Fruit fly (Drosophila melanogaster): Measurements from ENCODE around the gene CG6761.

Gene CG6761

dm6 chr3L:9703495-9703894 is at the start of gene CG6761:
Gene CG6761 (minus strand): TSS chr3L:9703595.
- TF ChIP-seq Pif1B (GFP tag; optimal IDR thresholded peaks at IDR 0.05): no peak
- TF ChIP-seq EcR (GFP tag; optimal IDR thresholded peaks at IDR 0.05): no peak

dm6 chr3L:9751625-9752024 is 48.2 kb upstream of the CG6761 start:
- TF ChIP-seq CG14655 (GFP tag; optimal IDR thresholded peaks at IDR 0.05): no peak
- TF ChIP-seq Pif1B (GFP tag; optimal IDR thresholded peaks at IDR 0.05): no peak
- no peak for TF ChIP-seq CG9948 (tag; optimal IDR thresholded peaks at IDR 0.05)
- no peak for TF ChIP-seq CG8159 (tag; optimal IDR thresholded peaks at IDR 0.05)
- 0 out of 3 replicates have a peak, but pooled peaks have one; percentile 11 for TF ChIP-seq CG4496 (GFP tag; IDR thresholded peaks at IDR 0.05)
- TF ChIP-seq CG34367 (tag; optimal IDR thresholded peaks at IDR 0.05): no peak

- 0 out of 3 replicates have a peak, but pooled peaks have one; percentile 45 for TF ChIP-seq fd96Ca (GFP tag; IDR thresholded peaks at IDR 0.05)
- no peak for TF ChIP-seq EcR (GFP tag; optimal IDR thresholded peaks at IDR 0.05)
- TF ChIP-seq CG32121 (GFP tag; IDR thresholded peaks at IDR 0.05): peak; percentile 65
- peak; percentile 73; the same call in 2 of the 3 replicates for TF ChIP-seq CG4496 (GFP tag; IDR thresholded peaks at IDR 0.05)
- peak; percentile 22 for TF ChIP-seq CG15710 (tag; optimal IDR thresholded peaks at IDR 0.05)
- TF ChIP-seq CG14655 (GFP tag; optimal IDR thresholded peaks at IDR 0.05): peak; percentile 89
- no peak for TF ChIP-seq CG13204 (GFP tag; optimal IDR thresholded peaks at IDR 0.05)
- peak; percentile 92 for TF ChIP-seq CG8301 (tag; optimal IDR thresholded peaks at IDR 0.05)
- TF ChIP-seq CG17806 (tag; optimal IDR thresholded peaks at IDR 0.05): peak; percentile 43
- peak; percentile 24 for TF ChIP-seq CG8159 (tag; optimal IDR thresholded peaks at IDR 0.05)
- no peak for TF ChIP-seq Snoo (tag; optimal IDR thresholded peaks at IDR 0.05)
- peak; percentile 11 for TF ChIP-seq Pif1A (GFP tag; optimal IDR thresholded peaks at IDR 0.05)
- peak; percentile 65 for TF ChIP-seq CG12605 (GFP tag; IDR thresholded peaks at IDR 0.05)
- TF ChIP-seq rn (GFP tag; IDR thresholded peaks at IDR 0.05): 0 out of 2 replicates have a peak, but pooled peaks have one; percentile 35
- no peak for TF ChIP-seq D1 (tag; optimal IDR thresholded peaks at IDR 0.05)
- peak; percentile 9 for TF ChIP-seq CG34367 (tag; optimal IDR thresholded peaks at IDR 0.05)
- TF ChIP-seq Ets98B (GFP tag; IDR thresholded peaks at IDR 0.05): peak; percentile 80
- TF ChIP-seq gl (tag; optimal IDR thresholded peaks at IDR 0.05): no peak
- peak; percentile 45 for TF ChIP-seq CG9948 (tag; optimal IDR thresholded peaks at IDR 0.05)
- TF ChIP-seq CG10348 (GFP tag; IDR thresholded peaks at IDR 0.05): no peak
- peak; percentile 13 for TF ChIP-seq Pif1B (GFP tag; optimal IDR thresholded peaks at IDR 0.05)
Measured at dm6 chr3L:9745393-9745792, 42.0 kb upstream of the CG6761 start.

dm6 chr3L:9744060-9744549 is 40.7 kb upstream of the CG6761 start:
- peak; percentile 92 for TF ChIP-seq Ets98B (GFP tag; IDR thresholded peaks at IDR 0.05)
- TF ChIP-seq gl (tag; optimal IDR thresholded peaks at IDR 0.05): peak; percentile 91
- TF ChIP-seq CG8159 (tag; optimal IDR thresholded peaks at IDR 0.05): peak; percentile 98
- TF ChIP-seq CG4496 (GFP tag; IDR thresholded peaks at IDR 0.05): peak; percentile 95
- TF ChIP-seq Pif1B (GFP tag; optimal IDR thresholded peaks at IDR 0.05): peak; percentile 94
- peak; percentile 100 for TF ChIP-seq CG14655 (GFP tag; optimal IDR thresholded peaks at IDR 0.05)
- TF ChIP-seq fd96Ca (GFP tag; IDR thresholded peaks at IDR 0.05): peak; percentile 95
- peak; percentile 96 for TF ChIP-seq D1 (tag; optimal IDR thresholded peaks at IDR 0.05)
- TF ChIP-seq Snoo (tag; optimal IDR thresholded peaks at IDR 0.05): peak; percentile 83
- peak; percentile 97 for TF ChIP-seq Pif1A (GFP tag; optimal IDR thresholded peaks at IDR 0.05)
- peak; percentile 89 for TF ChIP-seq rn (GFP tag; IDR thresholded peaks at IDR 0.05)
- TF ChIP-seq CG10348 (GFP tag; IDR thresholded peaks at IDR 0.05): peak; percentile 76
- peak; percentile 77 for TF ChIP-seq CG34367 (tag; optimal IDR thresholded peaks at IDR 0.05)
- peak; percentile 96 for TF ChIP-seq CG32121 (GFP tag; IDR thresholded peaks at IDR 0.05)
- TF ChIP-seq CG12605 (GFP tag; IDR thresholded peaks at IDR 0.05): peak; percentile 90
- TF ChIP-seq CG17806 (tag; optimal IDR thresholded peaks at IDR 0.05): peak; percentile 95
- no peak for TF ChIP-seq EcR (GFP tag; optimal IDR thresholded peaks at IDR 0.05)
- TF ChIP-seq CG15710 (tag; optimal IDR thresholded peaks at IDR 0.05): peak; percentile 94
- TF ChIP-seq CG9948 (tag; optimal IDR thresholded peaks at IDR 0.05): peak; percentile 97
- TF ChIP-seq CG13204 (GFP tag; optimal IDR thresholded peaks at IDR 0.05): peak; percentile 61
- peak; percentile 98 for TF ChIP-seq CG8301 (tag; optimal IDR thresholded peaks at IDR 0.05)

dm6 chr3L:9742342-9742741 is 38.9 kb upstream of the CG6761 start:
- TF ChIP-seq gl (tag; optimal IDR thresholded peaks at IDR 0.05): peak; percentile 56
- TF ChIP-seq Snoo (tag; optimal IDR thresholded peaks at IDR 0.05): peak; percentile 33
- no peak for TF ChIP-seq CG4496 (GFP tag; IDR thresholded peaks at IDR 0.05)
- peak; percentile 31 for TF ChIP-seq CG15710 (tag; optimal IDR thresholded peaks at IDR 0.05)
- TF ChIP-seq Pif1A (GFP tag; optimal IDR thresholded peaks at IDR 0.05): peak; percentile 47
- peak; percentile 26; the same call in 1 of the 3 replicates for TF ChIP-seq fd96Ca (GFP tag; IDR thresholded peaks at IDR 0.05)
- TF ChIP-seq CG12605 (GFP tag; IDR thresholded peaks at IDR 0.05): no peak
- TF ChIP-seq CG8159 (tag; optimal IDR thresholded peaks at IDR 0.05): peak; percentile 84
- no peak for TF ChIP-seq CG32121 (GFP tag; IDR thresholded peaks at IDR 0.05)
- TF ChIP-seq CG9948 (tag; optimal IDR thresholded peaks at IDR 0.05): peak; percentile 81
- peak; percentile 46 for TF ChIP-seq CG17806 (tag; optimal IDR thresholded peaks at IDR 0.05)
- TF ChIP-seq Ets98B (GFP tag; IDR thresholded peaks at IDR 0.05): no peak
- TF ChIP-seq CG13204 (GFP tag; optimal IDR thresholded peaks at IDR 0.05): peak; percentile 7
- TF ChIP-seq CG14655 (GFP tag; optimal IDR thresholded peaks at IDR 0.05): peak; percentile 93
- TF ChIP-seq CG8301 (tag; optimal IDR thresholded peaks at IDR 0.05): peak; percentile 62
- TF ChIP-seq Pif1B (GFP tag; optimal IDR thresholded peaks at IDR 0.05): peak; percentile 45

- TF ChIP-seq rn (GFP tag; IDR thresholded peaks at IDR 0.05): no peak
- TF ChIP-seq Snoo (tag; optimal IDR thresholded peaks at IDR 0.05): peak; percentile 7
- TF ChIP-seq CG4496 (GFP tag; IDR thresholded peaks at IDR 0.05): peak; percentile 63; the same call in 2 of the 3 replicates
- TF ChIP-seq CG13204 (GFP tag; optimal IDR thresholded peaks at IDR 0.05): no peak
- TF ChIP-seq CG9948 (tag; optimal IDR thresholded peaks at IDR 0.05): peak; percentile 25
- TF ChIP-seq CG14655 (GFP tag; optimal IDR thresholded peaks at IDR 0.05): peak; percentile 33
- peak; percentile 41 for TF ChIP-seq Pif1A (GFP tag; optimal IDR thresholded peaks at IDR 0.05)
- 0 out of 2 replicates have a peak, but pooled peaks have one; percentile 17 for TF ChIP-seq CG12605 (GFP tag; IDR thresholded peaks at IDR 0.05)
- peak; percentile 55 for TF ChIP-seq CG8159 (tag; optimal IDR thresholded peaks at IDR 0.05)
- peak; percentile 27 for TF ChIP-seq CG8301 (tag; optimal IDR thresholded peaks at IDR 0.05)
- peak; percentile 25 for TF ChIP-seq CG17806 (tag; optimal IDR thresholded peaks at IDR 0.05)
- peak; percentile 15 for TF ChIP-seq Pif1B (GFP tag; optimal IDR thresholded peaks at IDR 0.05)
- TF ChIP-seq EcR (GFP tag; optimal IDR thresholded peaks at IDR 0.05): no peak
- no peak for TF ChIP-seq CG10348 (GFP tag; IDR thresholded peaks at IDR 0.05)
- peak; percentile 43; the same call in 1 of the 2 replicates for TF ChIP-seq CG32121 (GFP tag; IDR thresholded peaks at IDR 0.05)
- TF ChIP-seq Ets98B (GFP tag; IDR thresholded peaks at IDR 0.05): peak; percentile 45; the same call in 1 of the 2 replicates
Measured at dm6 chr3L:9739629-9740028, 36.2 kb upstream of the CG6761 start.

Data from whole organism, pupa.